Fruit fly (Drosophila melanogaster): ENCODE measurements around the gene hb.

The hb gene

DNA sequence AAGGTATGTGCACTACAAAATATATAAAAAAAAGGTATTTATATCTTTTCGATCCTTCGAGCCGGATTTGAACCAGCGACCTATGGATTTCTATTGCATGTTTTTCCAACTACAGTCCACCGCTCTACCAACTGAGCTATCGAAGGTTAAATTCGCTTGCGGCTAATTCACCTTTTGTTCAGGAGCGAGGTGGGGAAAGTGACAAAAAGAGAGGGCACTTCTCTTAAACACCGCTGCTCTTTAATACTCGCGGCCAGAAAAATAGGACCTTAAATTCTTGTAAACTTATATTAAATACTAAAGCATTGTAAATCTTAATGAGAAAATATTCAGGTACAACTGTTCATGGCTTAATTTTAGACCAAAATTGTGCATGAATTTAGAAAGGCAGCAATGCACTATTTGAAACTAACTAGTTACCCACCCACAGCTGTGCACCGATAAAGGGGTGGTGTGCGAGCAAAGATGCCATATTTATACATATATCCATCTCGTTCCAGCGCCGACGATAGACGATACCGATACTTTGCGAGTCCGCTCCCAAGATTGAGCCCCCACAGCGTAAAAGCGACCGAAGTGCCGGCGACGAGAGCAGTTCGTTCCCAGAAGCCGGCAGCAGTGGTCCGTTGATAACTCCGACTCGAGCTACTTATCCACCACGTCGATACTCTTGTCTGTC is 28.5 kb downstream of the hb start (continued):
- peak; percentile 97 for TF ChIP-seq Fer3 (tag; optimal IDR thresholded peaks at IDR 0.05)
- TF ChIP-seq D19A (tag; optimal IDR thresholded peaks at IDR 0.05) = peak; percentile 96
- peak; percentile 92 for TF ChIP-seq CG4617 (GFP tag; optimal IDR thresholded peaks at IDR 0.05; ENCODE audit: borderline replicate concordance)
- TF ChIP-seq YL-1 (GFP tag; optimal IDR thresholded peaks at IDR 0.05) = peak; percentile 88
- peak; percentile 95 for TF ChIP-seq H15 (GFP tag; IDR thresholded peaks at IDR 0.05)
- peak; percentile 93 for TF ChIP-seq cato (GFP tag; optimal IDR thresholded peaks at IDR 0.05; ENCODE audit: borderline replicate concordance)
- TF ChIP-seq lola (GFP tag; optimal IDR thresholded peaks at IDR 0.05) = peak in 1 of 3 experiments; percentile 96
- peak; percentile 91 for TF ChIP-seq shn (GFP tag; optimal IDR thresholded peaks at IDR 0.05)
- peak; percentile 95 for TF ChIP-seq Sox100B (GFP tag; optimal IDR thresholded peaks at IDR 0.05)
- TF ChIP-seq CG11695 (GFP tag; IDR thresholded peaks at IDR 0.05) = peak; percentile 98
- peak; percentile 90 for TF ChIP-seq CG18011 (GFP tag; optimal IDR thresholded peaks at IDR 0.05)
- peak; percentile 95 for TF ChIP-seq disco-r (GFP tag; optimal IDR thresholded peaks at IDR 0.05)
- peak; percentile 90 for TF ChIP-seq CG17612 (GFP tag; IDR thresholded peaks at IDR 0.05)
- peak; percentile 31 for TF ChIP-seq hkb (optimal IDR thresholded peaks at IDR 0.05)
- TF ChIP-seq hkb (GFP tag; IDR thresholded peaks at IDR 0.05) = peak; percentile 99
- TF ChIP-seq Adf1 (GFP tag; IDR thresholded peaks at IDR 0.05) = peak; percentile 82
- peak; percentile 95 for TF ChIP-seq CG3847 (GFP tag; IDR thresholded peaks at IDR 0.05)
- TF ChIP-seq run (tag; optimal IDR thresholded peaks at IDR 0.05) = peak; percentile 97
- peak; percentile 90 for TF ChIP-seq da (GFP tag; optimal IDR thresholded peaks at IDR 0.05)
- TF ChIP-seq zfh2 (GFP tag; optimal IDR thresholded peaks at IDR 0.05) = peak; percentile 96
- TF ChIP-seq MBD-R2 (GFP tag; IDR thresholded peaks at IDR 0.05) = peak; percentile 92
- peak; percentile 96 for TF ChIP-seq Ssrp (tag; optimal IDR thresholded peaks at IDR 0.05)
- TF ChIP-seq gcm2 (GFP tag; optimal IDR thresholded peaks at IDR 0.05) = peak; percentile 94
- no peak for TF ChIP-seq cad (GFP tag; optimal IDR thresholded peaks at IDR 0.05)
- peak; percentile 99 for TF ChIP-seq CG12769 (tag; optimal IDR thresholded peaks at IDR 0.05)
- TF ChIP-seq Camta (GFP tag; optimal IDR thresholded peaks at IDR 0.05) = peak; percentile 96
- peak; percentile 60 for TF ChIP-seq HLHmδ (GFP tag; optimal IDR thresholded peaks at IDR 0.05)
- TF ChIP-seq CG34376 (GFP tag; optimal IDR thresholded peaks at IDR 0.05) = peak; percentile 99
- peak; percentile 89 for TF ChIP-seq fd102C (GFP tag; optimal IDR thresholded peaks at IDR 0.05)
- TF ChIP-seq pros (GFP tag; optimal IDR thresholded peaks at IDR 0.05) = peak; percentile 87
- peak; percentile 95 for TF ChIP-seq her (GFP tag; optimal IDR thresholded peaks at IDR 0.05)
- TF ChIP-seq ap (GFP tag; IDR thresholded peaks at IDR 0.05) = peak; percentile 95
- TF ChIP-seq jigr1 (GFP tag; IDR thresholded peaks at IDR 0.05) = peak; percentile 80; the same call in 2 of the 3 replicates
- TF ChIP-seq CG17829 (tag; optimal IDR thresholded peaks at IDR 0.05) = peak; percentile 99
- peak; percentile 95 for TF ChIP-seq CG8944 (GFP tag; optimal IDR thresholded peaks at IDR 0.05)
- TF ChIP-seq dysf (GFP tag; IDR thresholded peaks at IDR 0.05) = peak; percentile 97
- peak; percentile 96 for TF ChIP-seq CG30431 (GFP tag; optimal IDR thresholded peaks at IDR 0.05)
- peak; percentile 98 for TF ChIP-seq Dek (tag; optimal IDR thresholded peaks at IDR 0.05)
- peak; percentile 97 for TF ChIP-seq HLH3B (GFP tag; IDR thresholded peaks at IDR 0.05)
- TF ChIP-seq CG6765 (GFP tag; optimal IDR thresholded peaks at IDR 0.05) = peak; percentile 98
- peak; percentile 95 for TF ChIP-seq CG11723 (GFP tag; optimal IDR thresholded peaks at IDR 0.05)
- peak; percentile 86 for TF ChIP-seq exex (tag; optimal IDR thresholded peaks at IDR 0.05)
- TF ChIP-seq wor (GFP tag; IDR thresholded peaks at IDR 0.05) = peak; percentile 90
- TF ChIP-seq btn (GFP tag; optimal IDR thresholded peaks at IDR 0.05) = peak; percentile 95
- peak; percentile 97 for TF ChIP-seq lbe (GFP tag; optimal IDR thresholded peaks at IDR 0.05)
- TF ChIP-seq Oaz (GFP tag; IDR thresholded peaks at IDR 0.05) = peak; percentile 88
- peak; percentile 97 for TF ChIP-seq jumu (GFP tag; optimal IDR thresholded peaks at IDR 0.05)
- TF ChIP-seq zf30C (GFP tag; optimal IDR thresholded peaks at IDR 0.05) = peak; percentile 45
- peak; percentile 98 for TF ChIP-seq dmrt11E (tag; optimal IDR thresholded peaks at IDR 0.05)
- TF ChIP-seq caup (GFP tag; optimal IDR thresholded peaks at IDR 0.05; ENCODE audit: severe bottlenecking) = peak; percentile 98

All from whole organism, embryonic.